Fruit fly (Drosophila melanogaster) whole organism, prepupa: ENCODE data around the gene Gdi.

ENCODE experiments used
- Blimp-1 ChIP-seq: fragments of 200-800 bp; sonication (Bioruptor generic); optimal IDR thresholded peaks from 3 replicates; lab custom pipeline; 2017; ENCODE audit warnings: missing biosample characterization, missing genetic modification characterization, mild to moderate bottlenecking, moderate library complexity, missing genetic modification reagents
- CG11294 ChIP-seq: fragments of 200-800 bp; sonication (Bioruptor generic); IDR thresholded peaks from 2 replicates; pipeline ENCODE4 v1.3.6; 2022; ENCODE audit warnings: missing biosample characterization, missing genetic modification characterization
- CG11762 ChIP-seq: fragments of 200-800 bp; sonication (Bioruptor generic); optimal IDR thresholded peaks from 3 replicates; lab custom pipeline; 2016; ENCODE audit warnings: missing biosample characterization, missing genetic modification characterization; ENCODE audit not compliant: insufficient read depth
- CG11902 ChIP-seq: fragments of 200-800 bp; sonication (Bioruptor generic); optimal IDR thresholded peaks from 3 replicates; lab custom pipeline; 2016; ENCODE audit warnings: missing biosample characterization, missing genetic modification characterization
- CG15336 ChIP-seq: fragments of 200-800 bp; sonication (Bioruptor generic); IDR thresholded peaks from 2 replicates; pipeline ENCODE4 v1.3.6; 2022; ENCODE audit warnings: missing biosample characterization, missing genetic modification characterization
- CG1621 ChIP-seq: fragments of 200-800 bp; sonication (Bioruptor generic); optimal IDR thresholded peaks from 3 replicates; lab custom pipeline; 2018; ENCODE audit warnings: missing biosample characterization, mild to moderate bottlenecking, missing genetic modification characterization
- CG16779 ChIP-seq: fragments of 200-800 bp; sonication (Bioruptor generic); optimal IDR thresholded peaks from 3 replicates; lab custom pipeline; 2017; ENCODE audit warnings: missing biosample characterization, mild to moderate bottlenecking, missing genetic modification characterization
- CG34406 ChIP-seq: fragments of 200-800 bp; sonication (Bioruptor generic); optimal IDR thresholded peaks from 3 replicates; lab custom pipeline; 2016; ENCODE audit warnings: missing biosample characterization, missing genetic modification characterization
- CG4318 ChIP-seq: fragments of 200-800 bp; sonication (Bioruptor generic); optimal IDR thresholded peaks from 3 replicates; lab custom pipeline; 2017; ENCODE audit warnings: missing biosample characterization, mild to moderate bottlenecking, missing genetic modification characterization
- CG6792 ChIP-seq: fragments of 200-800 bp; sonication (Bioruptor generic); optimal IDR thresholded peaks from 3 replicates; lab custom pipeline; 2016; ENCODE audit warnings: missing biosample characterization, missing genetic modification characterization
- CG6808 ChIP-seq: fragments of 200-800 bp; sonication (Bioruptor generic); optimal IDR thresholded peaks from 3 replicates; lab custom pipeline; 2017; ENCODE audit warnings: missing biosample characterization, missing genetic modification characterization, mild to moderate bottlenecking, moderate library complexity, missing genetic modification reagents
- CG6854 ChIP-seq: fragments of 200-800 bp; sonication (Bioruptor generic); optimal IDR thresholded peaks from 2 replicates; lab custom pipeline; 2017; ENCODE audit warnings: missing biosample characterization, mild to moderate bottlenecking, missing genetic modification characterization
- CG7368 ChIP-seq: fragments of 200-800 bp; sonication (Bioruptor generic); optimal IDR thresholded peaks from 3 replicates; lab custom pipeline; 2016; ENCODE audit warnings: missing biosample characterization, missing genetic modification characterization
- CG8319 ChIP-seq: fragments of 200-800 bp; sonication (Bioruptor generic); optimal IDR thresholded peaks from 3 replicates; lab custom pipeline; 2016; ENCODE audit warnings: missing biosample characterization, missing genetic modification characterization
- CG8632 ChIP-seq: fragments of 200-800 bp; sonication (Bioruptor generic); optimal IDR thresholded peaks from 3 replicates; lab custom pipeline; 2016; ENCODE audit warnings: missing biosample characterization, missing genetic modification characterization
- Eip78C ChIP-seq: fragments of 200-800 bp; sonication (Bioruptor generic); peaks from one replicate; lab custom pipeline; 2016; ENCODE audit warnings: missing biosample characterization, missing genetic modification characterization
- Eip93F ChIP-seq: fragments of 200-800 bp; sonication (Bioruptor generic); optimal IDR thresholded peaks from 2 replicates; lab custom pipeline; 2016; ENCODE audit warnings: missing biosample characterization, mild to moderate bottlenecking, missing genetic modification characterization
- Ets21C ChIP-seq: fragments of 200-800 bp; sonication (Bioruptor generic); optimal IDR thresholded peaks from 3 replicates; lab custom pipeline; 2016; ENCODE audit warnings: missing biosample characterization, missing genetic modification characterization
- Hr39 ChIP-seq: fragments of 200-800 bp; sonication (Bioruptor generic); optimal IDR thresholded peaks from 2 replicates; lab custom pipeline; 2016; ENCODE audit warnings: missing biosample characterization, missing genetic modification characterization
- Lpt ChIP-seq: fragments of 200-800 bp; sonication (Bioruptor generic); optimal IDR thresholded peaks from 3 replicates; lab custom pipeline; 2016; ENCODE audit warnings: missing biosample characterization, missing genetic modification characterization
- OdsH ChIP-seq: fragments of 200-800 bp; sonication (Bioruptor generic); optimal IDR thresholded peaks from 3 replicates; lab custom pipeline; 2016; ENCODE audit warnings: missing biosample characterization, missing genetic modification characterization
- Sox14 ChIP-seq: fragments of 200-800 bp; sonication (Bioruptor generic); optimal IDR thresholded peaks from 3 replicates; lab custom pipeline; 2016; ENCODE audit warnings: missing biosample characterization, missing genetic modification characterization
- Sox15 ChIP-seq: fragments of 200-800 bp; sonication (Bioruptor generic); optimal IDR thresholded peaks from 3 replicates; lab custom pipeline; 2016; ENCODE audit warnings: missing biosample characterization, missing genetic modification characterization
- cyc ChIP-seq: fragments of 200-800 bp; sonication (Bioruptor generic); optimal IDR thresholded peaks from 3 replicates; lab custom pipeline; 2016; ENCODE audit warnings: missing biosample characterization, missing genetic modification characterization
- dac ChIP-seq: fragments of 200-800 bp; sonication (Bioruptor generic); optimal IDR thresholded peaks from 2 replicates; lab custom pipeline; 2017; ENCODE audit warnings: missing biosample characterization, mild to moderate bottlenecking, missing genetic modification characterization
- dsx ChIP-seq: fragments of 200-800 bp; optimal IDR thresholded peaks from 3 replicates; lab custom pipeline; 2019; ENCODE audit warnings: missing biosample characterization, mild to moderate bottlenecking, missing genetic modification characterization, moderate library complexity; ENCODE audit not compliant: poor library complexity, severe bottlenecking
- esn ChIP-seq: fragments of 200-800 bp; sonication (Bioruptor generic); optimal IDR thresholded peaks from 2 replicates; lab custom pipeline; 2016; ENCODE audit warnings: missing biosample characterization, mild to moderate bottlenecking, missing genetic modification characterization, moderate library complexity
- fd59A ChIP-seq: fragments of 200-800 bp; sonication (Bioruptor generic); optimal IDR thresholded peaks from 2 replicates; lab custom pipeline; 2017; ENCODE audit warnings: missing biosample characterization, mild to moderate bottlenecking, missing genetic modification characterization, missing genetic modification reagents
- fd85E ChIP-seq: fragments of 200-800 bp; sonication (Bioruptor generic); optimal IDR thresholded peaks from 3 replicates; lab custom pipeline; 2016; ENCODE audit warnings: missing biosample characterization, missing genetic modification characterization
- pdm3 ChIP-seq: fragments of 200-800 bp; sonication (Bioruptor generic); optimal IDR thresholded peaks from 3 replicates; lab custom pipeline; 2016; ENCODE audit warnings: missing biosample characterization, missing genetic modification characterization
- salr ChIP-seq, 2 experiments: fragments of 200-800 bp; sonication (Bioruptor generic); optimal IDR thresholded peaks; 3 replicates each; lab custom pipeline; 2016 to 2018; ENCODE audit warnings: missing biosample characterization in 2 of 2, missing genetic modification characterization in 2 of 2, mild to moderate bottlenecking in 1 of 2
- spab ChIP-seq: fragments of 200-800 bp; sonication (Bioruptor generic); optimal IDR thresholded peaks from 2 replicates; lab custom pipeline; 2017; ENCODE audit warnings: missing biosample characterization, mild to moderate bottlenecking, missing genetic modification characterization, missing genetic modification reagents
- vri ChIP-seq: fragments of 200-800 bp; sonication (Bioruptor generic); optimal IDR thresholded peaks from 3 replicates; lab custom pipeline; 2016; ENCODE audit warnings: missing biosample characterization, mild to moderate bottlenecking, missing genetic modification characterization

Gene Gdi

dm6 chr2L:9447816-9448215, 46.9 kb downstream of the Gdi start (continued):
- no peak for TF ChIP-seq Blimp-1 (GFP tag; lab: Kevin White, UChicago)
- peak; percentile 78 for TF ChIP-seq CG15336 (GFP tag; lab: Robert Waterston, UW)
- peak; percentile 28 for TF ChIP-seq CG11762 (GFP tag; lab: Kevin White, UChicago)
- peak; percentile 33 for TF ChIP-seq Hr39 (GFP tag; lab: Kevin White, UChicago)
- TF ChIP-seq fd85E: no peak
- no peak for TF ChIP-seq vri (GFP tag; lab: Kevin White, UChicago)
- no peak for TF ChIP-seq Eip93F (GFP tag; lab: Kevin White, UChicago)
- TF ChIP-seq pdm3 (GFP tag; lab: Kevin White, UChicago): peak; percentile 71
- peak; percentile 48 for TF ChIP-seq CG4318 (GFP tag; lab: Kevin White, UChicago)
- TF ChIP-seq CG7368 (GFP tag; lab: Kevin White, UChicago): peak; percentile 23
- peak; percentile 51 for TF ChIP-seq Sox14
- peak; percentile 3 for TF ChIP-seq dac (GFP tag; lab: Kevin White, UChicago)
- peak; percentile 39 for TF ChIP-seq CG6792 (GFP tag; lab: Kevin White, UChicago)
- TF ChIP-seq salr (GFP tag; optimal IDR thresholded peaks at IDR 0.05; lab: Kevin White, UChicago): peak in 1 of 2 experiments; percentile 69
- peak; percentile 62 for TF ChIP-seq CG34406 (GFP tag; lab: Kevin White, UChicago)
- peak; percentile 19 for TF ChIP-seq CG1621
- no peak for TF ChIP-seq CG16779 (tag; lab: Kevin White, UChicago)
- peak; percentile 20 for TF ChIP-seq Ets21C
- TF ChIP-seq CG8632 (GFP tag; lab: Kevin White, UChicago): peak; percentile 48
- peak; percentile 38 for TF ChIP-seq Sox15 (GFP tag; lab: Kevin White, UChicago)
- TF ChIP-seq fd59A (GFP tag; lab: Kevin White, UChicago): peak; percentile 36
- TF ChIP-seq cyc (GFP tag; lab: Kevin White, UChicago): peak; percentile 32
- peak; percentile 74 for TF ChIP-seq esn
- peak; percentile 13 for TF ChIP-seq CG8319 (GFP tag; lab: Kevin White, UChicago)
- TF ChIP-seq OdsH: peak; percentile 72

dm6 chr2L:9446398-9446945, 48.2 kb downstream of the Gdi start:
- TF ChIP-seq Eip78C (GFP tag; lab: Kevin White, UChicago) (peak; percentile 42), CG34406 (GFP tag; lab: Kevin White, UChicago) (no peak), dsx (GFP tag; lab: Kevin White, UChicago) (peak; percentile 26)
- TF ChIP-seq, all 60 proteins: peak for 2

DNA sequence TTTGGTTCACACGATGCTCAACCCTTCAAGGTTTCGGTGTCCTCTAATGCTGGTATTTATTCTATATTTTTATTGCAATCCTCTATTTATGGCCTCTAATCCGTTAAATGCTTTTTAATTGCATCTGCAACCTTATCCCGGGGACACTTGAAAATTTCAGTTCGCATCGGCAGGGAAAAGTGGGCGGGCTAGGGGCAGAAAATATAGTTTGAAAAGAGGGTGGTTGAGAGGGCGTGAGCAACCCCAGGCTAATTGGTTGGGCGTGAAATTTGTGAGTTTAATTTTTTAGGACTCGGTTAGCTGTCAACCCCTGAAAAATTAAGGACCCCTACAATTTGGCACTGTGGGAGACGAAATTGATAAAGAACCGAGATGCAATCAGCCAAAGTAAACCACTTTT, 48.9 kb downstream of the Gdi start:
- no peak for TF ChIP-seq CG6854 (GFP tag; lab: Kevin White, UChicago)
- no peak for TF ChIP-seq cyc (GFP tag; lab: Kevin White, UChicago)
- TF ChIP-seq CG6808 (GFP tag; lab: Kevin White, UChicago): no peak
- TF ChIP-seq Lpt (GFP tag; lab: Kevin White, UChicago): no peak
- TF ChIP-seq CG11294: no peak
- TF ChIP-seq Sox15 (GFP tag; lab: Kevin White, UChicago): no peak
- TF ChIP-seq OdsH: no peak
- no peak for TF ChIP-seq CG6792 (GFP tag; lab: Kevin White, UChicago)
- TF ChIP-seq CG11902 (GFP tag; lab: Kevin White, UChicago): no peak
- TF ChIP-seq CG8319 (GFP tag; lab: Kevin White, UChicago): no peak
- no peak for TF ChIP-seq spab (GFP tag; lab: Kevin White, UChicago)
- TF ChIP-seq CG11762 (GFP tag; lab: Kevin White, UChicago): no peak
- TF ChIP-seq CG15336 (GFP tag; lab: Robert Waterston, UW): no peak
- no peak for TF ChIP-seq CG4318 (GFP tag; lab: Kevin White, UChicago)
- TF ChIP-seq esn: no peak
- TF ChIP-seq Eip93F (GFP tag; lab: Kevin White, UChicago): no peak
- no peak for TF ChIP-seq fd85E
- no peak for TF ChIP-seq CG1621
- no peak for TF ChIP-seq dsx (GFP tag; lab: Kevin White, UChicago)
